Worm (Caenorhabditis elegans): ENCODE results near the gene col-19.

ce11 chrX:439031-439430 lies 17.5 kb downstream of the col-19 start:
- TF ChIP-seq egl-27 (tag; optimal IDR thresholded peaks at IDR 0.05) (no peak), ztf-11 (tag; optimal IDR thresholded peaks at IDR 0.05) (no peak)

Data from whole organism, L4 larva.